Worm (Caenorhabditis elegans) whole organism, early embryonic: Measurements from ENCODE around the gene str-247.

ENCODE experiments used
- B0310.2 ChIP-seq: sonication (generic microtip); optimal IDR thresholded peaks from 2 replicates; lab custom pipeline; 2016; ENCODE audit warnings: mild to moderate bottlenecking, missing genetic modification characterization, missing compliant biosample characterization
- F13C5.2 ChIP-seq: sonication (generic microtip); optimal IDR thresholded peaks from 2 replicates; lab custom pipeline; 2017; ENCODE audit warnings: mild to moderate bottlenecking, missing genetic modification characterization, inconsistent platforms, missing compliant biosample characterization
- aly-1 ChIP-seq: sonication (generic microtip); optimal IDR thresholded peaks from 2 replicates; lab custom pipeline; 2016; ENCODE audit warnings: missing genetic modification characterization, missing compliant biosample characterization
- ama-1 ChIP-seq: fragments of 150-350 bp; optimal IDR thresholded peaks from 2 replicates; lab custom pipeline; 2014
- ceh-36 ChIP-seq: sonication (generic microtip); optimal IDR thresholded peaks from 2 replicates; lab custom pipeline; 2016; ENCODE audit warnings: missing genetic modification characterization, inconsistent platforms, missing compliant biosample characterization
- ets-7 ChIP-seq: sonication (generic microtip); optimal IDR thresholded peaks from 2 replicates; lab custom pipeline; 2016; ENCODE audit warnings: missing genotype, missing genetic modification characterization, missing compliant biosample characterization
- flt-1 ChIP-seq: fragments of 200-800 bp; sonication (Bioruptor generic); IDR thresholded peaks from 2 replicates; pipeline ENCODE4 v1.3.6; 2022; ENCODE audit warnings: missing genetic modification characterization, missing compliant biosample characterization
- hmbx-1 ChIP-seq: sonication (generic microtip); optimal IDR thresholded peaks from 2 replicates; lab custom pipeline; 2016; ENCODE audit warnings: mild to moderate bottlenecking, missing genetic modification characterization, missing compliant biosample characterization
- scrt-1 ChIP-seq: fragments of 200-800 bp; sonication (Bioruptor generic); IDR thresholded peaks from 2 replicates; pipeline ENCODE4 v1.3.6; 2022; ENCODE audit warnings: missing genetic modification characterization, missing compliant biosample characterization
- sea-1 ChIP-seq: fragments of 200-800 bp; sonication (Bioruptor generic); conservative IDR thresholded peaks from 2 replicates; pipeline ENCODE4 v1.3.6; 2022; ENCODE audit warnings: missing genetic modification characterization, missing compliant biosample characterization
- tbx-11 ChIP-seq: fragments of 200-800 bp; sonication (Bioruptor generic); IDR thresholded peaks from 2 replicates; pipeline ENCODE4 v1.3.6; 2022; ENCODE audit warnings: missing genetic modification characterization, missing compliant biosample characterization
- tbx-37 ChIP-seq: fragments of 200-800 bp; sonication (Bioruptor generic); conservative IDR thresholded peaks from 2 replicates; pipeline ENCODE4 v1.3.6; 2022; ENCODE audit warnings: missing genetic modification reagents, missing genetic modification characterization, missing compliant biosample characterization
- tra-4 ChIP-seq: sonication (generic microtip); optimal IDR thresholded peaks from 2 replicates; lab custom pipeline; 2017; ENCODE audit warnings: missing genetic modification characterization, missing compliant biosample characterization

DNA sequence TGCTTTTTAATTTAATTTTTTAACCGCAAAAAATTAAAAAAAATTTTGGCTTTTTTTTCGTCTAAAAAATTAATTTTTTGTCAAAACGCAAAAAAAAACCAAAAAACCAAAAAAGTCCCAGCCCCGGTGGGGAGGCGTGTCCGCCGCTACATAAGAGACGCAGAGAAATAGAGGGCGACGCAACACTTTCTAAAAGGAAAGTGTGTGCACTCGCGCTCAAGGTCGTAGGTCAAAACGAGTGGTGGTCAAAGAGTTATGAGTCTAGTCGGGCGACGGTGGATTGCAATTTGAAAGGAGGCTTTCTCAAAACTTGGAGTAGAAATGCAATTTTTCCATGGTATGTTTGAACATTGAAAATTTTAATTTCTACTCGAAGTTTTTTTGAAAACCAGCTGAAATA, 50.7 kb downstream of the str-247 start:
- TF ChIP-seq sea-1 (GFP tag; lab: Robert Waterston, UW) (no peak), tbx-11 (no peak), ama-1 (lab: Kevin White, UChicago) (no peak), aly-1 (tag; lab: Kevin White, UChicago) (no peak), flt-1 (no peak), B0310.2 (tag; lab: Kevin White, UChicago) (no peak), ets-7 (tag; lab: Kevin White, UChicago) (no peak), ceh-36 (no peak), tbx-37 (GFP tag; lab: Robert Waterston, UW) (no peak), hmbx-1 (no peak), tra-4 (tag; lab: Kevin White, UChicago) (no peak), F13C5.2 (tag; lab: Kevin White, UChicago) (no peak), scrt-1 (GFP tag; lab: Robert Waterston, UW) (no peak)
